Worm (Caenorhabditis elegans) whole organism, L4 larva: ENCODE measurements around the gene K07F5.6.

Source experiments
- F37D6.2 ChIP-seq: sonication (generic microtip); optimal IDR thresholded peaks from 2 replicates; lab custom pipeline; 2016; ENCODE audit warnings: mild to moderate bottlenecking, missing genetic modification characterization, missing compliant biosample characterization
- T20F7.1 ChIP-seq: fragments of 200-800 bp; sonication (Bioruptor generic); optimal IDR thresholded peaks from 2 replicates; lab custom pipeline; 2018; ENCODE audit warnings: mild to moderate bottlenecking, missing genetic modification characterization, missing compliant biosample characterization
- Y5F2A.4 ChIP-seq: fragments of 200-800 bp; sonication (Bioruptor generic); optimal IDR thresholded peaks from 2 replicates; lab custom pipeline; 2018; ENCODE audit warnings: mild to moderate bottlenecking, missing genetic modification characterization, missing compliant biosample characterization
- aha-1 ChIP-seq: fragments of 150-350 bp; peaks from one replicate; lab custom pipeline; 2014; ENCODE audit warnings: missing biosample characterization, missing genetic modification characterization
- ama-1 ChIP-seq: fragments of 150-350 bp; optimal IDR thresholded peaks from 2 replicates; lab custom pipeline; 2014; ENCODE audit warnings: inconsistent platforms, mixed read lengths
- ceh-20 ChIP-seq: fragments of 200-800 bp; sonication (Bioruptor generic); IDR thresholded peaks from 2 replicates; pipeline ENCODE4 v1.3.6; 2022; ENCODE audit warnings: missing genetic modification reagents, missing genetic modification characterization, missing compliant biosample characterization
- ceh-28 ChIP-seq: fragments of 150-350 bp; optimal IDR thresholded peaks from 2 replicates; lab custom pipeline; 2014; ENCODE audit warnings: missing biosample characterization, missing genetic modification reagents, missing genetic modification characterization
- ceh-44 ChIP-seq: fragments of 200-800 bp; sonication (Bioruptor generic); IDR thresholded peaks from 2 replicates; pipeline ENCODE4 v1.3.6; 2022; ENCODE audit warnings: missing genetic modification reagents, missing genetic modification characterization, missing compliant biosample characterization
- ceh-62 ChIP-seq: sonication (generic microtip); optimal IDR thresholded peaks from 2 replicates; lab custom pipeline; 2017; ENCODE audit warnings: missing biosample characterization, missing genetic modification characterization
- daf-16 ChIP-seq, 3 experiments: sonication (generic microtip); optimal IDR thresholded peaks; 2 replicates each; lab custom pipeline; 2016 to 2017; ENCODE audit warnings: missing genetic modification characterization in 3 of 3, missing genetic modification reagents in 3 of 3, mild to moderate bottlenecking in 2 of 3, missing compliant biosample characterization in 2 of 3, missing biosample characterization in 1 of 3, moderate library complexity in 1 of 3
- daf-19 ChIP-seq: fragments of 200-800 bp; sonication (Bioruptor generic); conservative IDR thresholded peaks from 2 replicates; pipeline ENCODE4 v1.3.6; 2022; ENCODE audit warnings: missing genetic modification characterization, missing compliant biosample characterization
- dmd-6 ChIP-seq: fragments of 200-800 bp; sonication (Bioruptor generic); IDR thresholded peaks from 2 replicates; pipeline ENCODE4 v1.3.6; 2022; ENCODE audit warnings: missing genetic modification reagents, missing genetic modification characterization, missing compliant biosample characterization
- dve-1 ChIP-seq: sonication (generic microtip); optimal IDR thresholded peaks from 2 replicates; lab custom pipeline; 2017; ENCODE audit warnings: antibody characterized with exemption, mild to moderate bottlenecking, missing genetic modification characterization, missing compliant biosample characterization; ENCODE audit not compliant: insufficient read depth
- fkh-10 ChIP-seq: fragments of 150-350 bp; optimal IDR thresholded peaks from 2 replicates; lab custom pipeline; 2014; ENCODE audit warnings: missing biosample characterization, missing genetic modification reagents, missing genetic modification characterization
- fos-1 ChIP-seq: fragments of 150-350 bp; optimal IDR thresholded peaks from 2 replicates; lab custom pipeline; 2014; ENCODE audit warnings: missing biosample characterization, missing genetic modification characterization
- gei-8 ChIP-seq: fragments of 200-800 bp; sonication (Bioruptor generic); optimal IDR thresholded peaks from 2 replicates; lab custom pipeline; 2018; ENCODE audit warnings: mild to moderate bottlenecking, missing genetic modification characterization, missing compliant biosample characterization
- hif-1 ChIP-seq, 2 experiments: sonication (generic microtip); optimal IDR thresholded peaks; 2 replicates each; lab custom pipeline; 2016 to 2017; ENCODE audit warnings: missing compliant biosample characterization in 2 of 2, missing genetic modification characterization in 2 of 2, missing genetic modification reagents in 2 of 2, missing genotype in 2 of 2, mild to moderate bottlenecking in 1 of 2
- hlh-11 ChIP-seq: fragments of 200-800 bp; sonication (Bioruptor generic); optimal IDR thresholded peaks from 2 replicates; lab custom pipeline; 2018; ENCODE audit warnings: mild to moderate bottlenecking, missing genetic modification characterization, missing compliant biosample characterization
- hlh-30 ChIP-seq: sonication (generic microtip); optimal IDR thresholded peaks from 2 replicates; lab custom pipeline; 2017; ENCODE audit warnings: antibody characterized with exemption, mild to moderate bottlenecking, missing genetic modification characterization, missing compliant biosample characterization; ENCODE audit not compliant: insufficient read depth
- lin-1 ChIP-seq: fragments of 200-800 bp; sonication (Bioruptor generic); IDR thresholded peaks from 2 replicates; pipeline ENCODE4 v1.3.6; 2022; ENCODE audit warnings: missing genetic modification reagents, missing genetic modification characterization, missing compliant biosample characterization
- lin-13 ChIP-seq: fragments of 150-350 bp; optimal IDR thresholded peaks from 2 replicates; lab custom pipeline; 2014; ENCODE audit warnings: missing biosample characterization, missing genetic modification reagents, missing genetic modification characterization
- lsy-2 ChIP-seq, 2 experiments: fragments of 150-350 bp in 1 of 2; sonication (generic microtip) in 1 of 2; optimal IDR thresholded peaks; 2 replicates each; lab custom pipeline; 2014 to 2017; ENCODE audit warnings: missing biosample characterization in 2 of 2, missing genetic modification characterization in 2 of 2
- madf-5 ChIP-seq, 2 experiments: fragments of 200-800 bp; sonication (Bioruptor generic); IDR thresholded peaks; 2 replicates each; pipeline ENCODE4 v1.3.6; 2022; ENCODE audit warnings: missing compliant biosample characterization in 2 of 2, missing genetic modification characterization in 2 of 2
- madf-9 ChIP-seq: fragments of 200-800 bp; sonication (Bioruptor generic); conservative IDR thresholded peaks from 2 replicates; pipeline ENCODE4 v1.3.6; 2022; ENCODE audit warnings: missing genetic modification reagents, missing genetic modification characterization, missing compliant biosample characterization
- mdl-1 ChIP-seq, 2 experiments: fragments of 150-350 bp in 1 of 2; sonication (generic microtip) in 1 of 2; optimal IDR thresholded peaks; 2 replicates each; lab custom pipeline; 2014 to 2017; ENCODE audit warnings: missing biosample characterization in 2 of 2, missing genetic modification characterization in 2 of 2
- mdt-29 ChIP-seq: fragments of 200-800 bp; sonication (Bioruptor generic); IDR thresholded peaks from 2 replicates; pipeline ENCODE4 v1.3.6; 2022; ENCODE audit warnings: missing genetic modification reagents, missing genetic modification characterization, missing compliant biosample characterization
- mep-1 ChIP-seq: fragments of 150-350 bp; sonication (generic microtip); optimal IDR thresholded peaks from 3 replicates; lab custom pipeline; 2014; ENCODE audit warnings: missing biosample characterization, missing genetic modification characterization
- mes-2 ChIP-seq: sonication (generic microtip); optimal IDR thresholded peaks from 2 replicates; lab custom pipeline; 2016; ENCODE audit warnings: missing genotype, mild to moderate bottlenecking, missing genetic modification characterization, missing compliant biosample characterization; ENCODE audit not compliant: poor library complexity, severe bottlenecking
- mxl-2 ChIP-seq: fragments of 200-800 bp; sonication (Bioruptor generic); conservative IDR thresholded peaks from 2 replicates; pipeline ENCODE4 v1.3.6; 2022; ENCODE audit warnings: missing genetic modification reagents, missing genetic modification characterization, missing compliant biosample characterization
- mxl-3 ChIP-seq: fragments of 200-800 bp; sonication (Bioruptor generic); optimal IDR thresholded peaks from 2 replicates; lab custom pipeline; 2018; ENCODE audit warnings: mild to moderate bottlenecking, missing genetic modification characterization, missing compliant biosample characterization
- nhr-10 ChIP-seq: fragments of 150-350 bp; optimal IDR thresholded peaks from 2 replicates; lab custom pipeline; 2014; ENCODE audit warnings: missing biosample characterization, missing genetic modification characterization
- nhr-102 ChIP-seq: sonication (generic microtip); optimal IDR thresholded peaks from 2 replicates; lab custom pipeline; 2016; ENCODE audit warnings: mild to moderate bottlenecking, missing genetic modification characterization, moderate library complexity, missing compliant biosample characterization
- nhr-11 ChIP-seq: fragments of 150-350 bp; optimal IDR thresholded peaks from 2 replicates; lab custom pipeline; 2014; ENCODE audit warnings: missing biosample characterization, missing genetic modification characterization
- nhr-111 ChIP-seq: fragments of 200-800 bp; sonication (Bioruptor generic); optimal IDR thresholded peaks from 2 replicates; lab custom pipeline; 2018; ENCODE audit warnings: mild to moderate bottlenecking, missing genetic modification characterization, missing compliant biosample characterization
- nhr-28 ChIP-seq: fragments of 150-350 bp; optimal IDR thresholded peaks from 2 replicates; lab custom pipeline; 2014; ENCODE audit warnings: missing biosample characterization, missing genetic modification characterization
- nhr-41 ChIP-seq: fragments of 200-800 bp; sonication (Bioruptor generic); IDR thresholded peaks from 2 replicates; pipeline ENCODE4 v1.3.6; 2022; ENCODE audit warnings: missing genetic modification reagents, missing genetic modification characterization, missing compliant biosample characterization
- nhr-48 ChIP-seq: sonication (generic microtip); optimal IDR thresholded peaks from 2 replicates; lab custom pipeline; 2016; ENCODE audit warnings: mild to moderate bottlenecking, missing genetic modification characterization, missing compliant biosample characterization
- nhr-77 ChIP-seq: fragments of 150-350 bp; optimal IDR thresholded peaks from 2 replicates; lab custom pipeline; 2014; ENCODE audit warnings: missing biosample characterization, missing genetic modification characterization
- pha-4 ChIP-seq, 2 experiments: fragments of 150-350 bp in 1 of 2; fragments of 200-800 bp in 1 of 2; sonication (Bioruptor generic) in 1 of 2; IDR thresholded peaks in 1 of 2; optimal IDR thresholded peaks in 1 of 2; 2 replicates each; pipeline versions ENCODE4 v1.3.6 to Lab custom; 2014 to 2022; ENCODE audit warnings: missing genetic modification characterization in 2 of 2, missing genetic modification reagents in 2 of 2, missing biosample characterization in 1 of 2, missing compliant biosample characterization in 1 of 2
- php-3 ChIP-seq: fragments of 200-800 bp; sonication (Bioruptor generic); IDR thresholded peaks from 2 replicates; pipeline ENCODE4 v1.3.6; 2022; ENCODE audit warnings: missing genetic modification reagents, missing genetic modification characterization, missing compliant biosample characterization
- pqm-1 ChIP-seq: sonication (generic microtip); optimal IDR thresholded peaks from 2 replicates; lab custom pipeline; 2017; ENCODE audit warnings: missing biosample characterization, missing genetic modification characterization
- snpc-1.2 ChIP-seq: fragments of 200-800 bp; sonication (Bioruptor generic); IDR thresholded peaks from 2 replicates; pipeline ENCODE4 v1.3.6; 2022; ENCODE audit warnings: missing genetic modification reagents, missing genetic modification characterization, missing compliant biosample characterization
- snpc-4 ChIP-seq: fragments of 150-350 bp; optimal IDR thresholded peaks from 2 replicates; lab custom pipeline; 2014; ENCODE audit warnings: missing biosample characterization, missing genetic modification characterization
- spr-1 ChIP-seq: sonication (generic microtip); optimal IDR thresholded peaks from 2 replicates; lab custom pipeline; 2016; ENCODE audit warnings: mild to moderate bottlenecking, missing genetic modification characterization, missing compliant biosample characterization
- tra-1 ChIP-seq: fragments of 200-800 bp; sonication (Bioruptor generic); IDR thresholded peaks from 2 replicates; pipeline ENCODE4 v1.3.6; 2022; ENCODE audit warnings: missing genetic modification reagents, missing genetic modification characterization, missing compliant biosample characterization
- unc-62 ChIP-seq, 3 experiments: fragments of 150-350 bp in 1 of 3; sonication (generic microtip); optimal IDR thresholded peaks in 2 of 3; peaks in 1 of 3; 1 replicate in 1 of 3; 2 replicates in 2 of 3; lab custom pipeline; 2014 to 2017; ENCODE audit warnings: missing biosample characterization in 3 of 3, missing genetic modification characterization in 3 of 3, missing genetic modification reagents in 3 of 3, missing genotype in 1 of 3
- zag-1 ChIP-seq: fragments of 150-350 bp; optimal IDR thresholded peaks from 2 replicates; lab custom pipeline; 2014; ENCODE audit warnings: missing biosample characterization, missing genetic modification characterization
- zfp-3 ChIP-seq: fragments of 200-800 bp; sonication (Bioruptor generic); conservative IDR thresholded peaks from 2 replicates; pipeline ENCODE4 v1.3.6; 2022; ENCODE audit warnings: missing genetic modification reagents, missing genetic modification characterization, missing compliant biosample characterization

K07F5.6 gene

ce11 chrIV:9801418-9801817 is 45.1 kb downstream of the K07F5.6 start:
- TF ChIP-seq snpc-1.2 (GFP tag; lab: Robert Waterston, UW), result no peak
- peak; percentile 92 for TF ChIP-seq nhr-77 (tag; lab: Kevin White, UChicago)
- TF ChIP-seq F37D6.2 (tag; lab: Kevin White, UChicago), result no peak
- peak; percentile 98 for TF ChIP-seq nhr-28
- TF ChIP-seq pqm-1 (tag; lab: Kevin White, UChicago), result peak; percentile 98
- no peak for TF ChIP-seq madf-9 (GFP tag; lab: Robert Waterston, UW)
- TF ChIP-seq mxl-2 (GFP tag; lab: Robert Waterston, UW), result no peak; the same call in 1 of the 2 replicates
- TF ChIP-seq lin-13, result no peak
- TF ChIP-seq aha-1, result peak; percentile 83
- no peak for TF ChIP-seq spr-1 (tag; lab: Kevin White, UChicago)
- peak; percentile 93 for TF ChIP-seq dve-1
- TF ChIP-seq dmd-6, result peak; percentile 98
- TF ChIP-seq lsy-2 (tag; optimal IDR thresholded peaks at IDR 0.05; lab: Kevin White, UChicago), result peak in 1 of 2 experiments; percentile 70
- peak; percentile 40 for TF ChIP-seq mep-1
- TF ChIP-seq mdl-1 (tag; optimal IDR thresholded peaks at IDR 0.05; lab: Kevin White, UChicago), result peak in 1 of 2 experiments; percentile 57
- peak; percentile 41 for TF ChIP-seq gei-8
- TF ChIP-seq pha-4 (GFP tag; IDR thresholded peaks at IDR 0.05; lab: Robert Waterston, UW), result peak; percentile 36; the same call in 1 of the 2 replicates
- TF ChIP-seq pha-4 (tag; optimal IDR thresholded peaks at IDR 0.05; lab: Kevin White, UChicago), result no peak
- TF ChIP-seq ceh-20 (GFP tag; lab: Robert Waterston, UW), result peak; percentile 85
- no peak for TF ChIP-seq ceh-44
- peak; percentile 28 for TF ChIP-seq mxl-3 (GFP tag; lab: Kevin White, UChicago)
- TF ChIP-seq hlh-30, result peak; percentile 59
- TF ChIP-seq tra-1 (GFP tag; lab: Robert Waterston, UW), result peak; percentile 97
- peak; percentile 18 to 66 for TF ChIP-seq unc-62 (GFP tag; optimal IDR thresholded peaks at IDR 0.05 in 1 of 2; lab: Kevin White, UChicago)
- no peak for TF ChIP-seq unc-62 (tag; optimal IDR thresholded peaks at IDR 0.05; lab: Kevin White, UChicago)
- TF ChIP-seq mes-2, result peak; percentile 26
- TF ChIP-seq lin-1, result peak; percentile 95
- TF ChIP-seq nhr-11 (tag; lab: Kevin White, UChicago), result no peak
- peak; percentile 64 for TF ChIP-seq nhr-10 (tag; lab: Kevin White, UChicago)
- TF ChIP-seq ama-1 (lab: Kevin White, UChicago), result no peak
- peak; percentile 24 to 79 for TF ChIP-seq hif-1 (tag; optimal IDR thresholded peaks at IDR 0.05; lab: Kevin White, UChicago)
- TF ChIP-seq daf-16 (GFP tag; optimal IDR thresholded peaks at IDR 0.05; lab: Kevin White, UChicago), result peak in 1 of 2 experiments; percentile 40
- peak; percentile 92 for TF ChIP-seq daf-16 (tag; optimal IDR thresholded peaks at IDR 0.05; lab: Kevin White, UChicago)
- TF ChIP-seq zfp-3 (GFP tag; lab: Robert Waterston, UW), result 0 out of 2 replicates have a peak, but pooled peaks have one; percentile 33
- TF ChIP-seq fos-1, result no peak
- peak; percentile 99 for TF ChIP-seq php-3 (GFP tag; lab: Robert Waterston, UW)
- 0 out of 2 replicates have a peak, but pooled peaks have one; percentile 24 for TF ChIP-seq nhr-41 (GFP tag; lab: Robert Waterston, UW)
- TF ChIP-seq nhr-48 (tag; lab: Kevin White, UChicago), result peak; percentile 78
- TF ChIP-seq mdt-29 (GFP tag; lab: Robert Waterston, UW), result peak; percentile 70
- no peak for TF ChIP-seq ceh-28 (tag; lab: Kevin White, UChicago)
- TF ChIP-seq nhr-102 (tag; lab: Kevin White, UChicago), result peak; percentile 63
- TF ChIP-seq hlh-11 (tag; lab: Kevin White, UChicago), result peak; percentile 96
- no peak for TF ChIP-seq zag-1 (tag; lab: Kevin White, UChicago)
- TF ChIP-seq daf-19, result no peak
- TF ChIP-seq snpc-4 (tag; lab: Kevin White, UChicago), result no peak
- no peak for TF ChIP-seq madf-5 (GFP tag; IDR thresholded peaks at IDR 0.05; lab: Robert Waterston, UW)
- no peak for TF ChIP-seq fkh-10 (GFP tag; lab: Kevin White, UChicago)
- no peak for TF ChIP-seq Y5F2A.4
- peak; percentile 53 for TF ChIP-seq T20F7.1 (GFP tag; lab: Kevin White, UChicago)
- no peak for TF ChIP-seq nhr-111 (GFP tag; lab: Kevin White, UChicago)
- no peak for TF ChIP-seq ceh-62
